Worm (Caenorhabditis elegans) whole organism, midembryonic: ENCODE data around the gene Y116A8C.29.
"Not testable (repeated sequence)": the region's sequence is repeated elsewhere in the genome, so short reads cannot be mapped to it uniquely, and the experiment has no call there.

Source experiments
- T22C8.4 ChIP-seq: fragments of 200-800 bp; sonication (Bioruptor generic); IDR thresholded peaks from 2 replicates; pipeline ENCODE4 v1.3.6; 2022; ENCODE audit warnings: missing genetic modification characterization, missing compliant biosample characterization
- cog-1 ChIP-seq: sonication (generic microtip); optimal IDR thresholded peaks from 2 replicates; lab custom pipeline; 2016; ENCODE audit warnings: missing genetic modification characterization, missing compliant biosample characterization
- flt-1 ChIP-seq: fragments of 200-800 bp; sonication (Bioruptor generic); IDR thresholded peaks from 2 replicates; pipeline ENCODE4 v1.3.6; 2022; ENCODE audit warnings: missing genetic modification characterization, missing compliant biosample characterization
- klf-2 ChIP-seq: fragments of 200-800 bp; sonication (Bioruptor generic); conservative IDR thresholded peaks from 2 replicates; pipeline ENCODE4 v1.3.6; 2022; ENCODE audit warnings: missing genetic modification reagents, missing genetic modification characterization, missing compliant biosample characterization
- med-1 ChIP-seq: sonication (generic microtip); optimal IDR thresholded peaks from 2 replicates; lab custom pipeline; 2017; ENCODE audit warnings: missing genetic modification characterization, mild to moderate bottlenecking, missing compliant biosample characterization, antibody characterized with exemption, missing genetic modification reagents; ENCODE audit not compliant: insufficient read depth
- ref-1 ChIP-seq: fragments of 200-800 bp; sonication (Bioruptor generic); conservative IDR thresholded peaks from 2 replicates; pipeline ENCODE4 v1.3.6; 2022; ENCODE audit warnings: missing genetic modification reagents, missing genetic modification characterization, missing compliant biosample characterization
- tab-1 ChIP-seq: fragments of 200-800 bp; sonication (Bioruptor generic); IDR thresholded peaks from 2 replicates; pipeline ENCODE4 v1.3.6; 2022; ENCODE audit warnings: missing genetic modification characterization, missing compliant biosample characterization
- ztf-23 ChIP-seq: fragments of 200-800 bp; sonication (Bioruptor generic); IDR thresholded peaks from 2 replicates; pipeline ENCODE4 v1.3.6; 2022; ENCODE audit warnings: missing genetic modification reagents, missing genetic modification characterization, missing compliant biosample characterization
- ztf-29 ChIP-seq: fragments of 200-800 bp; sonication (Bioruptor generic); IDR thresholded peaks from 2 replicates; pipeline ENCODE4 v1.3.6; 2022; ENCODE audit warnings: missing genetic modification reagents, missing genetic modification characterization, missing compliant biosample characterization

Gene Y116A8C.29

ce11 chrIV:17093701-17094100, at the start of gene Y116A8C.29:
TSS of gene Y116A8C.29 (plus strand) at chrIV:17094028.
- TF ChIP-seq klf-2 (GFP tag; lab: Robert Waterston, UW) (no peak), med-1 (GFP tag; lab: Kevin White, UChicago) (no peak), tab-1 (no peak), ztf-29 (no peak), T22C8.4 (GFP tag; lab: Robert Waterston, UW) (no peak), ztf-23 (GFP tag; lab: Robert Waterston, UW) (no peak), flt-1 (GFP tag; lab: Robert Waterston, UW) (no peak), cog-1 (tag; lab: Kevin White, UChicago) (no peak), ref-1 (no peak)

ce11 chrIV:17045691-17046090, 48.1 kb upstream of the Y116A8C.29 start, which contains the start of gene clec-195:
TSS of gene clec-195 (minus strand) at chrIV:17045791.
- TF ChIP-seq ref-1 = no peak
- no peak for TF ChIP-seq klf-2 (GFP tag; lab: Robert Waterston, UW)
- TF ChIP-seq flt-1 (GFP tag; lab: Robert Waterston, UW) = no peak
- no peak for TF ChIP-seq tab-1
- no peak for TF ChIP-seq cog-1 (tag; lab: Kevin White, UChicago)
- TF ChIP-seq ztf-23 (GFP tag; lab: Robert Waterston, UW) = no peak

ce11 chrIV:17048257-17048656, 45.6 kb upstream of the Y116A8C.29 start, which contains the start of gene athp-3:
TSS of gene athp-3 (minus strand) at chrIV:17048357.
- TF ChIP-seq klf-2 (GFP tag; lab: Robert Waterston, UW) (no peak), med-1 (GFP tag; lab: Kevin White, UChicago) (no peak), cog-1 (tag; lab: Kevin White, UChicago) (no peak), flt-1 (GFP tag; lab: Robert Waterston, UW) (no peak), ztf-29 (no peak), T22C8.4 (GFP tag; lab: Robert Waterston, UW) (no peak), ztf-23 (GFP tag; lab: Robert Waterston, UW) (no peak), ref-1 (no peak), tab-1 (no peak)

DNA sequence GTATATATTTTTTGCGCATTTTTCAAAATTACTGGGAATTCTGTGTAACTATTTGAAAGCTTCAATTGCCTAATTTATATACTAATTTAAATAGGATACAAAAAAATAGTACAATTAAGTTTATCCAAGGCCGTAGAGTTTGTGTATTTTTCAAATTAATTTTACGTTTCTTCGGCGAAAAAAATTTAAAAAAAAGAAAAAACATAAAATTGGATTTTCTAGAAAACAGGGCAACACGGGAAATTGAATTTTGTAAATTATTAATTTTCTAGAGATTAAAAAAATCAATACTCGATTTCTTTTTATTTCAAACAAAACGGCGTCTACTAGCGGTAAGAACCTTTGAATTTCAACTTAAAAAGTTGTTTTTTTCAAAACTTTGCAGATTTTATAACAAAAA, 40.6 kb upstream of the Y116A8C.29 start, which contains the start of gene Y116A8C.23:
Gene Y116A8C.23, plus strand, starts transcription at position 301 of the 400 bp plus-strand sequence.
- no peak for TF ChIP-seq T22C8.4 (GFP tag; lab: Robert Waterston, UW)
- no peak for TF ChIP-seq klf-2 (GFP tag; lab: Robert Waterston, UW)
- TF ChIP-seq ztf-29 = no peak
- no peak for TF ChIP-seq ref-1
- no peak for TF ChIP-seq cog-1 (tag; lab: Kevin White, UChicago)
- TF ChIP-seq tab-1 = no peak
- no peak for TF ChIP-seq med-1 (GFP tag; lab: Kevin White, UChicago)
- TF ChIP-seq ztf-23 (GFP tag; lab: Robert Waterston, UW) = no peak
- TF ChIP-seq flt-1 (GFP tag; lab: Robert Waterston, UW) = no peak

ce11 chrIV:17058036-17058435, 35.8 kb upstream of the Y116A8C.29 start, which contains the start of gene Y116A8C.44:
TSS of gene Y116A8C.44 (minus strand) at chrIV:17058136.
- no peak for TF ChIP-seq flt-1 (GFP tag; lab: Robert Waterston, UW)
- TF ChIP-seq tab-1 = no peak
- TF ChIP-seq cog-1 (tag; lab: Kevin White, UChicago) = no peak
- TF ChIP-seq klf-2 (GFP tag; lab: Robert Waterston, UW) = no peak
- no peak for TF ChIP-seq T22C8.4 (GFP tag; lab: Robert Waterston, UW)
- no peak for TF ChIP-seq med-1 (GFP tag; lab: Kevin White, UChicago)
- no peak for TF ChIP-seq ref-1
- TF ChIP-seq ztf-29 = no peak
- TF ChIP-seq ztf-23 (GFP tag; lab: Robert Waterston, UW) = no peak

- not testable (repeated sequence) for TF ChIP-seq T22C8.4 (GFP tag; lab: Robert Waterston, UW); ztf-23 (GFP tag; lab: Robert Waterston, UW); med-1 (GFP tag; lab: Kevin White, UChicago)
Observed at ce11 chrIV:17063700-17064099, 30.1 kb upstream of the Y116A8C.29 start, which contains the start of gene Y116A8C.467. TSS of gene Y116A8C.467 (minus strand) at chrIV:17063800.

DNA sequence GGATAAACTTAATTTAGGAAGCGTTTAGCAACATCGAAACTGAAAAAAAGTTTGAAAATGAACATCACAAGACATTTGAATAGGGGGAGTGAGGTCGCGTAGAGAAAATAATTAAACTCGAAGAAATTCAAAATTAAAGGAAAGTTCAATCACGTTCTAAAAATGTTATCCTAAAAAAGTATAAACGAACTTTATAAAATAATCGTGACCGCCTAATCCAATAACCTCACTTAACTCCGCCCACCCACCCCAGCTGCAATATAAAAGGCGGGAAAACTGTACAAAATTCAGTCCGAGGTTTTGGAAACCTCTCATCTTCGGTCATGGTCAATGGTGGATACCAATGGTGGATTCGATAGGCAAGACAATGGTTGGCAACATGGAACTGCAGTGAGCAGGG, 28.9 kb upstream of the Y116A8C.29 start, which contains the start of gene Y116A8C.465:
Gene Y116A8C.465, plus strand, starts transcription at position 301 of the 400 bp plus-strand sequence.
- TF ChIP-seq tab-1; cog-1 (tag; lab: Kevin White, UChicago); klf-2 (GFP tag; lab: Robert Waterston, UW): not testable (repeated sequence)

DNA sequence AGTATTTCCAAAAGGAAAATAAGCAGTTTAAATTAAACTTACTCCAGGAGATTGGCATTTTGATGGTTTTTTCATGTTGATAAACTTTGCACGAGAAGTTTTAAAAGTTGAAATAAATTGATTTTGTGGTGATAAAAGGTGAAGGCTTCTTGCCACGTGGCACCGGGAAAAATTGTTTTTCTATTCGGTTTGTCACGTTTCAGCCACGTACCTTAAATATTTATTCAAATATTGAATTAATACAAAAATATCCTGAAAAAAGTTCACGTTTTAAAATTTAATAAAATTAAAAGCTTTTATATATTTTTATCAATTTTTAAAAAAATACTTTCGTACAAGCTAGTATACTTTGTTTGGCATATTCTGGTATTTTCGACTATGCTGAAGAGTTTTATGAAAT, 23.0 kb upstream of the Y116A8C.29 start, which contains the start of gene Y116A8C.24:
Gene Y116A8C.24, minus strand, starts transcription at position 101 of the 400 bp plus-strand sequence.
- TF ChIP-seq cog-1 (tag; lab: Kevin White, UChicago); flt-1 (GFP tag; lab: Robert Waterston, UW); ztf-29: not testable (repeated sequence)

DNA sequence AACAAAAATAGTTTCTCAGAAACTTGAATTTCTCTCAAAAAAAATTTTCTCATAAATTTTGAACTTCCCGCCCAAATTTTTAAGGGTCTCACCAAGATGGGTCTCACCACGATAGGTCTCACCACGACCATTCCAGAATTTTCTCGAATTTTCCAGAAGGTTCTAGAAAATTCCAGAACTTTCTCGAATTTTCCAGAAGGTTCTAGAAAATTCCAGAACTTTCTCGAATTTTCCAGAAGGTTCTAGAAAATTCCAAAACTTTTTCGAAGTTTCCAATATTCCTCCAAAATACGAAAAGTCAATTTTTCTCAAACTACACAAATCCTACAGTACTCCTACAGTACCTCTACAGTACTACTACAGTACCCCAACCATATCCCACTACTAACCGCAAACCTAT, 17.8 kb upstream of the Y116A8C.29 start:
- TF ChIP-seq flt-1 (GFP tag; lab: Robert Waterston, UW) = peak; percentile 67; the same call in 1 of the 2 replicates

DNA sequence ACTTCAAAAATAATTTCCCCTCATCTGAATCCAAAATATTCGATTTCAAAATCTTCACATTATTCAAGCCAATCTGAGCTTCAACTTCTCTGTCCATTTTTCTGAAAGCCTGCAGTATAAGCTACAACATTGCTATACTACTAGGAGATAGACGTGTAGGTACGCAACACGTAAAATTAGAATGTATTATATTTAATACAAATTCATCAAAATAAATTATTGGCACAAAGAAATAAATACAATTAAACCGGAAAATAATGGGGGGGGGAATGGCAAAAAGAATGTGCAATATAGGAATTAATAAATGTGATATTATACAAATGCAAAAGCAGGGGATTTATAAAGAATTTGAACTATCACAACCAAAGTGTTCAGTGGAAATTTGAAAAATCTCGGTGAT, 15.2 kb upstream of the Y116A8C.29 start, which contains the start of gene Y116A8C.25:
Gene Y116A8C.25, minus strand, starts transcription at position 101 of the 400 bp plus-strand sequence.
- TF ChIP-seq flt-1 (GFP tag; lab: Robert Waterston, UW) (no peak), T22C8.4 (GFP tag; lab: Robert Waterston, UW) (no peak), tab-1 (no peak)

- TF ChIP-seq flt-1 (GFP tag; lab: Robert Waterston, UW) (no peak), tab-1 (no peak), klf-2 (GFP tag; lab: Robert Waterston, UW) (no peak), cog-1 (tag; lab: Kevin White, UChicago) (no peak), T22C8.4 (GFP tag; lab: Robert Waterston, UW) (no peak), ref-1 (no peak), ztf-29 (no peak), ztf-23 (GFP tag; lab: Robert Waterston, UW) (no peak), med-1 (GFP tag; lab: Kevin White, UChicago) (no peak)
Observed at ce11 chrIV:17084317-17084716, 9.5 kb upstream of the Y116A8C.29 start.
